Worm (Caenorhabditis elegans) whole organism, L3 larva: ENCODE data around the gene F08A7.1.

ENCODE experiments used
- R02D3.7 ChIP-seq: fragments of 150-350 bp; optimal IDR thresholded peaks from 2 replicates; lab custom pipeline; 2014; ENCODE audit warnings: missing biosample characterization, missing genetic modification characterization
- ZK546.5 ChIP-seq: sonication (generic microtip); optimal IDR thresholded peaks from 2 replicates; lab custom pipeline; 2017; ENCODE audit warnings: missing biosample characterization, missing genetic modification characterization
- aly-2 ChIP-seq: fragments of 150-350 bp; optimal IDR thresholded peaks from 2 replicates; lab custom pipeline; 2014; ENCODE audit warnings: missing biosample characterization, missing genetic modification characterization
- ama-1 ChIP-seq: fragments of 150-350 bp; optimal IDR thresholded peaks from 2 replicates; lab custom pipeline; 2018
- ceh-16 ChIP-seq: sonication (generic microtip); optimal IDR thresholded peaks from 2 replicates; lab custom pipeline; 2017; ENCODE audit warnings: missing biosample characterization, missing genetic modification characterization
- ceh-28 ChIP-seq: fragments of 150-350 bp; optimal IDR thresholded peaks from 2 replicates; lab custom pipeline; 2014; ENCODE audit warnings: missing biosample characterization, missing genetic modification reagents, missing genetic modification characterization
- ceh-9 ChIP-seq: sonication (generic microtip); optimal IDR thresholded peaks from 2 replicates; lab custom pipeline; 2018; ENCODE audit warnings: missing biosample characterization, missing genetic modification characterization
- daf-12 ChIP-seq: fragments of 150-350 bp; optimal IDR thresholded peaks from 2 replicates; lab custom pipeline; 2014; ENCODE audit warnings: missing biosample characterization, missing genetic modification reagents, missing genetic modification characterization
- egl-27 ChIP-seq: sonication (generic microtip); optimal IDR thresholded peaks from 4 replicates; lab custom pipeline; 2017; ENCODE audit warnings: missing biosample characterization, missing genetic modification reagents, missing genetic modification characterization
- elt-1 ChIP-seq: fragments of 150-350 bp; optimal IDR thresholded peaks from 2 replicates; lab custom pipeline; 2014; ENCODE audit warnings: missing biosample characterization, missing genetic modification characterization
- elt-2 ChIP-seq: sonication (generic microtip); optimal IDR thresholded peaks from 2 replicates; lab custom pipeline; 2016; ENCODE audit warnings: missing genetic modification reagents, mild to moderate bottlenecking, missing genetic modification characterization, missing compliant biosample characterization
- elt-3 ChIP-seq, 3 experiments: fragments of 150-350 bp in 1 of 3; sonication (generic microtip) in 2 of 3; optimal IDR thresholded peaks; 2 replicates in 2 of 3; 4 replicates in 1 of 3; lab custom pipeline; 2014 to 2017; ENCODE audit warnings: missing biosample characterization in 3 of 3, missing genetic modification characterization in 3 of 3
- eor-1 ChIP-seq, 2 experiments: fragments of 150-350 bp; optimal IDR thresholded peaks; 2 replicates each; lab custom pipeline; 2014 to 2018; ENCODE audit warnings: missing biosample characterization in 2 of 2, missing genetic modification characterization in 2 of 2
- fkh-2 ChIP-seq: fragments of 150-350 bp; optimal IDR thresholded peaks from 2 replicates; lab custom pipeline; 2014; ENCODE audit warnings: missing biosample characterization, missing genetic modification reagents, missing genetic modification characterization
- hmg-11 ChIP-seq: sonication (generic microtip); optimal IDR thresholded peaks from 2 replicates; lab custom pipeline; 2016; ENCODE audit warnings: missing genetic modification characterization, missing compliant biosample characterization
- jun-1 ChIP-seq: fragments of 150-350 bp; optimal IDR thresholded peaks from 2 replicates; lab custom pipeline; 2014; ENCODE audit warnings: missing biosample characterization, missing genetic modification reagents, missing genetic modification characterization
- lin-15B ChIP-seq: fragments of 150-350 bp; optimal IDR thresholded peaks from 2 replicates; lab custom pipeline; 2014; ENCODE audit warnings: missing biosample characterization, missing genetic modification characterization
- lin-39 ChIP-seq: fragments of 150-350 bp; optimal IDR thresholded peaks from 2 replicates; lab custom pipeline; 2018; ENCODE audit warnings: missing biosample characterization, missing genetic modification reagents, missing genetic modification characterization
- lsy-12 ChIP-seq: sonication (generic microtip); optimal IDR thresholded peaks from 2 replicates; lab custom pipeline; 2016; ENCODE audit warnings: mild to moderate bottlenecking, missing genetic modification characterization, missing compliant biosample characterization
- mdl-1 ChIP-seq: fragments of 150-350 bp; optimal IDR thresholded peaks from 2 replicates; lab custom pipeline; 2014; ENCODE audit warnings: missing biosample characterization, missing genetic modification characterization
- nfya-1 ChIP-seq: sonication (generic microtip); optimal IDR thresholded peaks from 2 replicates; lab custom pipeline; 2017; ENCODE audit warnings: missing genetic modification characterization, mild to moderate bottlenecking, missing compliant biosample characterization, antibody characterized with exemption, moderate library complexity; ENCODE audit not compliant: insufficient read depth
- nhr-11 ChIP-seq: fragments of 150-350 bp; optimal IDR thresholded peaks from 2 replicates; lab custom pipeline; 2014; ENCODE audit warnings: missing biosample characterization, missing genetic modification characterization
- nhr-23 ChIP-seq: fragments of 150-350 bp; optimal IDR thresholded peaks from 2 replicates; lab custom pipeline; 2014; ENCODE audit warnings: missing biosample characterization, missing genetic modification reagents, missing genetic modification characterization
- nhr-237 ChIP-seq: fragments of 150-350 bp; optimal IDR thresholded peaks from 2 replicates; lab custom pipeline; 2014; ENCODE audit warnings: missing biosample characterization, missing genetic modification characterization
- nhr-25 ChIP-seq: sonication (generic microtip); optimal IDR thresholded peaks from 2 replicates; lab custom pipeline; 2017; ENCODE audit warnings: missing biosample characterization, missing genetic modification characterization
- nhr-28 ChIP-seq: fragments of 150-350 bp; optimal IDR thresholded peaks from 2 replicates; lab custom pipeline; 2014; ENCODE audit warnings: missing biosample characterization, missing genetic modification characterization
- nhr-43 ChIP-seq: sonication (generic microtip); optimal IDR thresholded peaks from 2 replicates; lab custom pipeline; 2016; ENCODE audit warnings: mild to moderate bottlenecking, missing genetic modification characterization, missing compliant biosample characterization; ENCODE audit not compliant: poor library complexity, severe bottlenecking
- nhr-67 ChIP-seq: fragments of 150-350 bp; optimal IDR thresholded peaks from 2 replicates; lab custom pipeline; 2014; ENCODE audit warnings: missing biosample characterization, missing genetic modification characterization
- nhr-76 ChIP-seq: fragments of 150-350 bp; sonication (generic microtip); optimal IDR thresholded peaks from 5 replicates; lab custom pipeline; 2014; ENCODE audit warnings: missing biosample characterization, missing genetic modification characterization
- pha-4 ChIP-seq: fragments of 150-350 bp; optimal IDR thresholded peaks from 2 replicates; lab custom pipeline; 2014; ENCODE audit warnings: missing biosample characterization, missing genetic modification reagents, missing genetic modification characterization
- pqm-1 ChIP-seq: fragments of 150-350 bp; optimal IDR thresholded peaks from 2 replicates; lab custom pipeline; 2017; ENCODE audit warnings: missing biosample characterization, missing genetic modification characterization, inconsistent platforms
- sea-2 ChIP-seq: fragments of 150-350 bp; sonication (generic microtip); optimal IDR thresholded peaks from 4 replicates; lab custom pipeline; 2014; ENCODE audit warnings: missing biosample characterization, missing genetic modification reagents, missing genetic modification characterization
- skn-1 ChIP-seq: fragments of 150-350 bp; optimal IDR thresholded peaks from 2 replicates; lab custom pipeline; 2014; ENCODE audit warnings: missing biosample characterization, missing genetic modification characterization
- snpc-4 ChIP-seq: fragments of 150-350 bp; optimal IDR thresholded peaks from 2 replicates; lab custom pipeline; 2014; ENCODE audit warnings: missing biosample characterization, missing genetic modification characterization
- tbx-2 ChIP-seq: sonication (generic microtip); optimal IDR thresholded peaks from 2 replicates; lab custom pipeline; 2016; ENCODE audit warnings: mild to moderate bottlenecking, missing genetic modification characterization, missing compliant biosample characterization
- unc-62 ChIP-seq: fragments of 150-350 bp; sonication (generic microtip); optimal IDR thresholded peaks from 4 replicates; lab custom pipeline; 2014; ENCODE audit warnings: missing biosample characterization, missing genetic modification reagents, missing genetic modification characterization
- ztf-11 ChIP-seq: fragments of 150-350 bp; optimal IDR thresholded peaks from 2 replicates; lab custom pipeline; 2014; ENCODE audit warnings: missing biosample characterization, missing genetic modification characterization

Gene F08A7.1

DNA sequence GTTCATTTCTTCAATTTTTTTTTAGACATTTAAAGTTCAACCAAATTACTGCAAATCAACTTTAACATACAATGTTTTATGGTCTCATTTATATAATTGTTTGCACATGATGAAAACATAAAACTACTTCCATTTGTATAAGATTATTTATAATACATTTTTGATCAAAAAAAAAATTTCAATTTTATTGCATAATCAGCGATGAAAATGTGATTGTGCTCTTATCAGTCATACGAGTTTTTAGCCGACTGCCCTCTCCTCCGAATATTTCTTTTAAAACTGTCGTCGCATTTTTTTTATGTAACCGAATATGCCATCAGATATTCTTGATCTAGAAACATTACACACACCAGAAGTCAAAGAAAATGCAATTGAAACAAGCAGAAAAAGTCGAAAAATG, at the start of gene F08A7.1:
Gene F08A7.1 (plus strand): TSS at position 191 of the 400 bp plus-strand sequence.
- TF ChIP-seq pha-4 (tag; lab: Kevin White, UChicago): peak; percentile 48
- peak; percentile 78 for TF ChIP-seq pqm-1 (tag; lab: Kevin White, UChicago)
- peak; percentile 71 for TF ChIP-seq elt-2
- no peak for TF ChIP-seq jun-1 (tag; lab: Kevin White, UChicago)
- no peak for TF ChIP-seq lin-39 (tag; lab: Kevin White, UChicago)

DNA sequence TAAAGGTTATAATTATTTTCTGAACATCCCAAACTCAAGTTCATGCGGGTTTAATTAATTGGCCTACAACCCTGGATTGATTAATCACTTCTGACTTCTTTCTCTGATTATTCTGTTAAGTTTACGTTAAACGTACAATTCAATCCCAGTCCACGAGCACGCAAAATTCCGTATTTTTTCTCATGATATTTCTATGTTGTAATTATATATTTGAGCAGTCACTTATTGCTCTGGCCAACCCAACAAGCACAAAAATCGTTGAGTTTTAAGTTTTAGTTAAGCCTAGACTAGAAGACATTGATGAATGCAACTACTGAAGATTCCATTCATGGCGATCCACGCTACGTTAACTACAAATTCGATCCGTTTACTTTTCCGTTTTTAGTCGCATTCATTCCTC, 44.5 kb upstream of the F08A7.1 start, which contains the start of gene sru-15:
Gene sru-15 (plus strand): TSS at position 301 of the 400 bp plus-strand sequence.
- no peak for TF ChIP-seq lin-15B
- no peak for TF ChIP-seq nhr-237 (tag; lab: Kevin White, UChicago)

DNA sequence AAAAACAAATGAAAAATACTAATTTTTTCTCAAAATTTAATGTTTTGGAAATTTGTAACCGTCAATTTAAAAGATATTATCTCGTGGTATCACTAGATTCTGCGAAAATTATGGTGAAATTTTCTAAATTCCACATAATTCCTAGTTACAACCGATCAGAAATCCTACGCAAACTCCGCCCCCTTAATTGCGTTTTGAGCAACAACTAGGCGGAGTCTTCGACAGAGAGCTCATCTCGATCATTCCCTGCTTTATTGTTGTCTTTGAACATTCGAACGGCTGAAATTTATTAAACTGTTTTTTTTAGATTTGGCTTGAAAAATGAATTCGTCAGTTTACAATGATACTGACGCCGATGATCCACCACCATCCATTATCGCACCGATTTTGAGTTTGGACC, 41.0 kb upstream of the F08A7.1 start, which contains the start of gene T02D1.4:
Gene T02D1.4 (plus strand): TSS at position 301 of the 400 bp plus-strand sequence.
- TF ChIP-seq nhr-28 (tag; lab: Kevin White, UChicago) (no peak), nhr-25 (tag; lab: Kevin White, UChicago) (no peak), nhr-23 (tag; lab: Kevin White, UChicago) (no peak), hmg-11 (no peak), lsy-12 (tag; lab: Kevin White, UChicago) (no peak), fkh-2 (no peak), tbx-2 (tag; lab: Kevin White, UChicago) (no peak), elt-1 (no peak), mdl-1 (tag; lab: Kevin White, UChicago) (no peak), nhr-67 (no peak), lin-39 (tag; lab: Kevin White, UChicago) (no peak), daf-12 (tag; lab: Kevin White, UChicago) (no peak), nfya-1 (tag; lab: Kevin White, UChicago) (no peak)

DNA sequence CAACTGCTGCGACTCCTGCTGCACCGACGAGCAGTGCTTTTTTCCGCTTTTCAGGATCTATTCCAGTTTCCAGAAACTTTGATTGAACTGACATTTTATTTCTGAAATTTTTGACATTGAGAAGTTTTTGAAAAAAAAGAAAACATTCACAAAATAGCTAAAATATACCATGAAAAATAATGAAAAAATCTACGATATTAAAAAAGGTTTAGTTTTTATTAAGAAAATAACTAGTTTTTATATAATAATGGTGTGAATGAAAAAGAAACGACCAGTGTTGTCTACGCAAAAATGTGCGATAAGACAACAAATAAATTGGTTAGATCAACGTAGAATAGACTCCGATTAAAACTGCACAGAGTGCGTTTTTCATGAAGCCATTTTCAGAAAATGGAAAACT, 34.9 kb upstream of the F08A7.1 start, which contains the start of gene pmp-4:
Gene pmp-4 (minus strand): TSS at position 101 of the 400 bp plus-strand sequence.
- no peak for TF ChIP-seq fkh-2
- TF ChIP-seq ceh-9 (tag; lab: Kevin White, UChicago): no peak
- no peak for TF ChIP-seq ceh-28 (tag; lab: Kevin White, UChicago)
- no peak for TF ChIP-seq nfya-1 (tag; lab: Kevin White, UChicago)
- no peak for TF ChIP-seq ZK546.5 (tag; lab: Kevin White, UChicago)
- no peak for TF ChIP-seq aly-2 (tag; lab: Kevin White, UChicago)
- TF ChIP-seq elt-1: no peak
- TF ChIP-seq nhr-25 (tag; lab: Kevin White, UChicago): no peak
- TF ChIP-seq pqm-1 (tag; lab: Kevin White, UChicago): no peak
- no peak for TF ChIP-seq sea-2 (GFP tag; lab: Kevin White, UChicago)
- TF ChIP-seq ama-1 (lab: Kevin White, UChicago): no peak
- TF ChIP-seq unc-62 (GFP tag; lab: Kevin White, UChicago): no peak
- no peak for TF ChIP-seq tbx-2 (tag; lab: Kevin White, UChicago)
- no peak for TF ChIP-seq ztf-11 (tag; lab: Kevin White, UChicago)
- no peak for TF ChIP-seq ceh-16 (tag; lab: Kevin White, UChicago)
- TF ChIP-seq jun-1 (tag; lab: Kevin White, UChicago): no peak
- no peak for TF ChIP-seq snpc-4 (tag; lab: Kevin White, UChicago)
- TF ChIP-seq R02D3.7: no peak
- TF ChIP-seq, all 47 proteins: peak for 0

DNA sequence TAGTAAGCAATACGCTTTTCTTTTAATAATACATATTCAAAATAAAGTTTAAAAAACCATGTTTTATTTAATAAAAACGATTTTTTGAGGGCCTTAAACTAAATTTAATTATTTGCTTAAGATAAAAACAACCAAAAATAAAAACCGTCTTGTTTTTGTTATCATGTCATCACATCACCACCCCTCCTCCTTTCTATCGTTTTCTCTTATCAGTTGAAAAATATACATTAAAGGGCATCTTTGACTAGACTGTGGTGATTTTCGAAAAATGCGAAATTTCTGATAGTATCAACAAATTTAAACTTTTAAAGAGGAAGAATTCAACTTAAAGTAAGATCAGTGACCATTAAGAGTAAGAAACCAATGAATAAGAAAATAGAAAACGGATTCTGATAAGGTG, 34.3 kb upstream of the F08A7.1 start:
- TF ChIP-seq pqm-1 (tag; lab: Kevin White, UChicago) (peak; percentile 60), elt-2 (peak; percentile 76), jun-1 (tag; lab: Kevin White, UChicago) (peak; percentile 8), eor-1 (tag; optimal IDR thresholded peaks at IDR 0.05; lab: Kevin White, UChicago) (no peak)

DNA sequence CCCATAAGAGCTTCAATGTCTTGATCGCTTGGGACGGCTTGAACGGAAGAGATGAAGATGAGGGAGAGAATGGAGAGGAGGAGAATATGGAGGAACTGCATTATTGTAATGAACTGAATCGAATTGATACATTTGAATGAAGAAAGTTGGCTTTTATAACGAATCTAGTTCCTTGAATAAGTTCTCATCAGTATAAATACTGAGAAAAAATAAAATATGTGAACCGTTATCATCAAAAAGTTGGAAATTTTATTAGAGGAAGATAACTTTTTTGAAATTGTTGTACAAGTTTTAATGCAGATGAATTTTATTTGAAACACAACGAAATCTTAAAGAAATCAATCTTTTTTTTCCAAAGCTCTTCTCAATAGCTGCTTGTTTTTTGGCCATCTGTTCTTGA, 33.4 kb upstream of the F08A7.1 start, which contains the start of gene T02D1.7:
Gene T02D1.7 (minus strand): TSS at position 101 of the 400 bp plus-strand sequence.
- TF ChIP-seq egl-27 (no peak), elt-2 (no peak), ceh-28 (tag; lab: Kevin White, UChicago) (no peak), aly-2 (tag; lab: Kevin White, UChicago) (no peak), nhr-43 (tag; lab: Kevin White, UChicago) (no peak), nhr-11 (tag; lab: Kevin White, UChicago) (no peak), ceh-16 (tag; lab: Kevin White, UChicago) (no peak), elt-1 (no peak), lin-15B (no peak), skn-1 (tag; lab: Kevin White, UChicago) (no peak), ztf-11 (tag; lab: Kevin White, UChicago) (no peak), ceh-9 (tag; lab: Kevin White, UChicago) (no peak), fkh-2 (no peak), elt-3 (tag; optimal IDR thresholded peaks at IDR 0.05; lab: Kevin White, UChicago) (no peak), pha-4 (tag; lab: Kevin White, UChicago) (no peak), nhr-67 (no peak), nhr-76 (tag; lab: Kevin White, UChicago) (no peak), nhr-237 (tag; lab: Kevin White, UChicago) (no peak)
